Fruit fly (Drosophila melanogaster): ENCODE data around the gene EndoGI.

The EndoGI gene

dm6 chr2L:16275177-16275808 is 17.8 kb downstream of the EndoGI start:
- TF ChIP-seq Hr39 (GFP tag; optimal IDR thresholded peaks at IDR 0.05) (no peak), Sox15 (GFP tag; optimal IDR thresholded peaks at IDR 0.05) (no peak), CG1621 (tag; optimal IDR thresholded peaks at IDR 0.05) (no peak), CG11762 (GFP tag; optimal IDR thresholded peaks at IDR 0.05; ENCODE audit: insufficient read depth) (no peak), CG8632 (GFP tag; optimal IDR thresholded peaks at IDR 0.05) (no peak), acj6 (GFP tag; optimal IDR thresholded peaks at IDR 0.05) (no peak), fkh (GFP tag; optimal IDR thresholded peaks at IDR 0.05) (no peak), CG6163 (GFP tag; IDR thresholded peaks at IDR 0.05) (no peak), cyc (GFP tag; optimal IDR thresholded peaks at IDR 0.05) (no peak), achi (GFP tag; optimal IDR thresholded peaks at IDR 0.05) (no peak)

dm6 chr2L:16275809-16276178 is 18.3 kb downstream of the EndoGI start:
- TF ChIP-seq Blimp-1 (GFP tag; optimal IDR thresholded peaks at IDR 0.05) (no peak), CG8632 (GFP tag; optimal IDR thresholded peaks at IDR 0.05) (peak; percentile 18), CG32006 (GFP tag; optimal IDR thresholded peaks at IDR 0.05) (peak; percentile 89), CG6854 (GFP tag; optimal IDR thresholded peaks at IDR 0.05) (no peak), dsx (GFP tag; optimal IDR thresholded peaks at IDR 0.05; ENCODE audit: poor library complexity, severe bottlenecking) (peak; percentile 31), Hr39 (GFP tag; optimal IDR thresholded peaks at IDR 0.05) (peak; percentile 8), Gug (GFP tag; IDR thresholded peaks at IDR 0.05) (peak; percentile 51; the same call in 1 of the 2 replicates), Ets96B (tag; optimal IDR thresholded peaks at IDR 0.05) (peak; percentile 62), CG11294 (GFP tag; IDR thresholded peaks at IDR 0.05) (peak; percentile 59), Eip93F (GFP tag; optimal IDR thresholded peaks at IDR 0.05) (no peak), svp (GFP tag) (peak; percentile 80), Sox15 (GFP tag; optimal IDR thresholded peaks at IDR 0.05) (no peak), CG1621 (tag; optimal IDR thresholded peaks at IDR 0.05) (peak; percentile 28), CG6792 (GFP tag; optimal IDR thresholded peaks at IDR 0.05) (no peak), pdm3 (GFP tag; optimal IDR thresholded peaks at IDR 0.05) (peak; percentile 48), lz (GFP tag; optimal IDR thresholded peaks at IDR 0.05) (peak; percentile 30), CG6808 (GFP tag; optimal IDR thresholded peaks at IDR 0.05) (peak; percentile 18), CG8319 (GFP tag; optimal IDR thresholded peaks at IDR 0.05) (no peak), Lpt (GFP tag; optimal IDR thresholded peaks at IDR 0.05) (peak; percentile 39), Hr4 (GFP tag; optimal IDR thresholded peaks at IDR 0.05) (peak; percentile 90), esn (GFP tag; optimal IDR thresholded peaks at IDR 0.05) (peak; percentile 53), eg (GFP tag; IDR thresholded peaks at IDR 0.05) (peak; percentile 83), CG31627 (GFP tag; optimal IDR thresholded peaks at IDR 0.05) (peak; percentile 10), salr (GFP tag; optimal IDR thresholded peaks at IDR 0.05) (peak in 1 of 2 experiments; percentile 2), Sox14 (GFP tag; optimal IDR thresholded peaks at IDR 0.05) (peak; percentile 23), CG15336 (GFP tag; IDR thresholded peaks at IDR 0.05) (peak; percentile 79), CG11902 (GFP tag; optimal IDR thresholded peaks at IDR 0.05) (no peak), CG16779 (tag; optimal IDR thresholded peaks at IDR 0.05) (peak; percentile 36), CG10631 (GFP tag; optimal IDR thresholded peaks at IDR 0.05) (peak; percentile 50), CG34406 (GFP tag; optimal IDR thresholded peaks at IDR 0.05) (peak; percentile 39), CG4318 (GFP tag; optimal IDR thresholded peaks at IDR 0.05) (peak; percentile 85), vri (GFP tag; optimal IDR thresholded peaks at IDR 0.05) (no peak), Eip75B (GFP tag; optimal IDR thresholded peaks at IDR 0.05) (peak; percentile 47), CG3032 (tag; optimal IDR thresholded peaks at IDR 0.05) (peak; percentile 15), Ets21C (GFP tag; optimal IDR thresholded peaks at IDR 0.05) (no peak), CG9139 (GFP tag; optimal IDR thresholded peaks at IDR 0.05) (no peak), CG7368 (GFP tag; optimal IDR thresholded peaks at IDR 0.05) (no peak), OdsH (GFP tag; optimal IDR thresholded peaks at IDR 0.05) (peak; percentile 57), Hr38 (GFP tag; optimal IDR thresholded peaks at IDR 0.05) (no peak), CG6276 (GFP tag; optimal IDR thresholded peaks at IDR 0.05) (peak; percentile 77), cyc (GFP tag; optimal IDR thresholded peaks at IDR 0.05) (peak; percentile 11), fkh (GFP tag; optimal IDR thresholded peaks at IDR 0.05) (no peak), CG8119 (GFP tag; IDR thresholded peaks at IDR 0.05) (peak; percentile 81; the same call in 2 of the 3 replicates), Sox102F (GFP tag; optimal IDR thresholded peaks at IDR 0.05) (peak; percentile 49), CG11762 (GFP tag; optimal IDR thresholded peaks at IDR 0.05; ENCODE audit: insufficient read depth) (peak; percentile 14), acj6 (GFP tag; optimal IDR thresholded peaks at IDR 0.05) (peak; percentile 40)

Data from whole organism, prepupa.